Worm (Caenorhabditis elegans): ENCODE data around the gene F56D6.9.

DNA sequence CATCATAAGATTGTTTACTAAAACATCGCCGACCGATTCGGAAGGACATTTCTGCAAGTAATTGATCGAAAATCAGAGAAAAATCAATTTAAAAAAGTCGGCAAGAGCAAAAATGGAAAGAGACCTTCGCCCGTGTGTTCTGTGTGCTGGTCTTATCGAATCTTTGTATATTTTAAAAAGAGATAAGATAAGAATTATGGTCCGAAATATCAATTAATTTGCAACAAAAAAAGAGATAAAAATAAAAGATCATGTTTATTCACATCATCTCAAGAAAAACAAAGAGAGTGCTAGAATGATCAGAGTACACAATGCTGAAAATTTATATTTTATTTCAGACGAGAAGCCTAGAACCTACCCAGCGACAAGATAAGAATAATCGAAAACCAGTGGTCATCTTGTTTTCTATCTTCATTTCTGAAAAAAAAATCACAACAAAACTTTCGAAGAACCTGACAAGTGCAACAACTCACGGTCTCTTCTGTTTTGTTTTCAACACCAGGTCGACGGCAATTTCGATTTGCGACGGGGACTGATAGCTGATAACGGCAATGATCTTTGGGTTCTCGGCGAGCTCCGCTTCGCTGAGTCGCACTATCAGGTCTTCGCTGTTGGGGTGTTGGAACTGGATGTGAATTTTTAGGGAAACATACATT lies 13.7 kb upstream of the F56D6.9 start, which contains the start of gene F37C4.6:
- TF ChIP-seq lim-6 (tag; optimal IDR thresholded peaks at IDR 0.05) = no peak
- TF ChIP-seq dmd-4 (tag; optimal IDR thresholded peaks at IDR 0.05; ENCODE audit: borderline replicate concordance) = no peak
- TF ChIP-seq ets-4 (tag; optimal IDR thresholded peaks at IDR 0.05) = no peak
- TF ChIP-seq unc-3 (GFP tag; conservative IDR thresholded peaks at IDR 0.05) = no peak
- no peak for TF ChIP-seq unc-3 (tag; optimal IDR thresholded peaks at IDR 0.05)
- TF ChIP-seq pag-3 (tag; optimal IDR thresholded peaks at IDR 0.05; ENCODE audit: borderline replicate concordance) = no peak
- no peak for TF ChIP-seq hlh-8 (tag; optimal IDR thresholded peaks at IDR 0.05)
- TF ChIP-seq F13H6.1 (tag; optimal IDR thresholded peaks at IDR 0.05) = no peak
- TF ChIP-seq sox-4 (tag; optimal IDR thresholded peaks at IDR 0.05) = no peak
- TF ChIP-seq ceh-6 (GFP tag; optimal IDR thresholded peaks at IDR 0.05) = no peak
- TF ChIP-seq pha-4 (tag; optimal IDR thresholded peaks at IDR 0.05) = no peak
- no peak for TF ChIP-seq hlh-30 (tag; optimal IDR thresholded peaks at IDR 0.05; ENCODE audit: insufficient read depth)
- TF ChIP-seq rnt-1 (tag; optimal IDR thresholded peaks at IDR 0.05) = no peak
- TF ChIP-seq fkh-10 (GFP tag; optimal IDR thresholded peaks at IDR 0.05) = no peak
